Worm (Caenorhabditis elegans) whole organism, L4 larva: ENCODE data around the gene C25E10.13.

Source experiments
- R02D3.7 ChIP-seq: fragments of 150-350 bp; sonication (generic microtip); optimal IDR thresholded peaks from 3 replicates; lab custom pipeline; 2014; ENCODE audit warnings: missing biosample characterization, missing genetic modification characterization
- T20F7.1 ChIP-seq: fragments of 200-800 bp; sonication (Bioruptor generic); optimal IDR thresholded peaks from 2 replicates; lab custom pipeline; 2018; ENCODE audit warnings: mild to moderate bottlenecking, missing genetic modification characterization, missing compliant biosample characterization
- Y5F2A.4 ChIP-seq: fragments of 200-800 bp; sonication (Bioruptor generic); optimal IDR thresholded peaks from 2 replicates; lab custom pipeline; 2018; ENCODE audit warnings: mild to moderate bottlenecking, missing genetic modification characterization, missing compliant biosample characterization
- dve-1 ChIP-seq: sonication (generic microtip); optimal IDR thresholded peaks from 2 replicates; lab custom pipeline; 2017; ENCODE audit warnings: antibody characterized with exemption, mild to moderate bottlenecking, missing genetic modification characterization, missing compliant biosample characterization; ENCODE audit not compliant: insufficient read depth
- egl-27 ChIP-seq: sonication (generic microtip); optimal IDR thresholded peaks from 3 replicates; lab custom pipeline; 2017; ENCODE audit warnings: missing biosample characterization, missing genetic modification reagents, missing genetic modification characterization
- hlh-30 ChIP-seq: sonication (generic microtip); optimal IDR thresholded peaks from 2 replicates; lab custom pipeline; 2017; ENCODE audit warnings: antibody characterized with exemption, mild to moderate bottlenecking, missing genetic modification characterization, missing compliant biosample characterization; ENCODE audit not compliant: insufficient read depth
- lin-29 ChIP-seq: fragments of 200-800 bp; sonication (Bioruptor generic); IDR thresholded peaks from 2 replicates; pipeline ENCODE4 v1.3.6; 2022; ENCODE audit warnings: missing genetic modification reagents, missing genetic modification characterization, missing compliant biosample characterization
- mep-1 ChIP-seq: fragments of 150-350 bp; sonication (generic microtip); optimal IDR thresholded peaks from 3 replicates; lab custom pipeline; 2014; ENCODE audit warnings: missing biosample characterization, missing genetic modification characterization
- nhr-11 ChIP-seq: fragments of 150-350 bp; optimal IDR thresholded peaks from 2 replicates; lab custom pipeline; 2014; ENCODE audit warnings: missing biosample characterization, missing genetic modification characterization
- zag-1 ChIP-seq: fragments of 150-350 bp; optimal IDR thresholded peaks from 2 replicates; lab custom pipeline; 2014; ENCODE audit warnings: missing biosample characterization, missing genetic modification characterization

- TF ChIP-seq zag-1 (tag; lab: Kevin White, UChicago) (no peak), hlh-30 (tag; lab: Kevin White, UChicago) (no peak), lin-29 (GFP tag; lab: Robert Waterston, UW) (no peak), dve-1 (tag; lab: Kevin White, UChicago) (no peak), mep-1 (tag; lab: Kevin White, UChicago) (no peak), nhr-11 (tag; lab: Kevin White, UChicago) (peak; percentile 17), egl-27 (tag; lab: Kevin White, UChicago) (no peak), Y5F2A.4 (GFP tag; lab: Kevin White, UChicago) (no peak), R02D3.7 (no peak), T20F7.1 (GFP tag; lab: Kevin White, UChicago) (no peak)
Measured at ce11 chrV:9055644-9056043, 3.9 kb upstream of the C25E10.13 start.
